Worm (Caenorhabditis elegans) whole organism, mixed stage, embryonic: ENCODE results near the gene W09C2.7.

Source experiments
- M03D4.4 ChIP-seq: sonication (generic microtip); optimal IDR thresholded peaks from 2 replicates; lab custom pipeline; 2017; ENCODE audit warnings: mild to moderate bottlenecking, missing genetic modification characterization, missing compliant biosample characterization
- bed-3 ChIP-seq: fragments of 200-800 bp; sonication (Bioruptor generic); optimal IDR thresholded peaks from 3 replicates; lab custom pipeline; 2018; ENCODE audit warnings: mild to moderate bottlenecking, missing genetic modification characterization, moderate library complexity, missing compliant biosample characterization
- blmp-1 ChIP-seq: fragments of 150-350 bp; optimal IDR thresholded peaks from 2 replicates; lab custom pipeline; 2014; ENCODE audit warnings: missing biosample characterization, missing genetic modification characterization
- ceh-43 ChIP-seq: fragments of 200-800 bp; sonication (Bioruptor generic); optimal IDR thresholded peaks from 2 replicates; lab custom pipeline; 2018; ENCODE audit warnings: mild to moderate bottlenecking, missing genetic modification characterization, moderate library complexity, missing compliant biosample characterization
- ces-1 ChIP-seq: fragments of 150-350 bp; optimal IDR thresholded peaks from 2 replicates; lab custom pipeline; 2014; ENCODE audit warnings: missing biosample characterization, missing genetic modification reagents, missing genetic modification characterization
- cnd-1 ChIP-seq: fragments of 200-800 bp; sonication (Bioruptor generic); optimal IDR thresholded peaks from 2 replicates; lab custom pipeline; 2018; ENCODE audit warnings: mild to moderate bottlenecking, missing genetic modification characterization, missing compliant biosample characterization
- drap-1 ChIP-seq: fragments of 200-800 bp; sonication (Bioruptor generic); optimal IDR thresholded peaks from 3 replicates; lab custom pipeline; 2018; ENCODE audit warnings: mild to moderate bottlenecking, missing genetic modification characterization, missing compliant biosample characterization
- elt-1 ChIP-seq: sonication (generic microtip); optimal IDR thresholded peaks from 2 replicates; lab custom pipeline; 2017; ENCODE audit warnings: missing genetic modification characterization, mild to moderate bottlenecking, missing compliant biosample characterization, antibody characterized with exemption, moderate library complexity, borderline replicate concordance; ENCODE audit not compliant: insufficient read depth
- hlh-1 ChIP-seq: fragments of 150-350 bp; optimal IDR thresholded peaks from 2 replicates; lab custom pipeline; 2014; ENCODE audit warnings: missing biosample characterization, missing genetic modification reagents, missing genetic modification characterization
- lin-13 ChIP-seq: fragments of 150-350 bp; optimal IDR thresholded peaks from 2 replicates; lab custom pipeline; 2014; ENCODE audit warnings: missing biosample characterization, missing genetic modification characterization
- lsy-2 ChIP-seq: fragments of 150-350 bp; optimal IDR thresholded peaks from 2 replicates; lab custom pipeline; 2014; ENCODE audit warnings: missing biosample characterization, missing genetic modification characterization
- mab-5 ChIP-seq: fragments of 150-350 bp; optimal IDR thresholded peaks from 2 replicates; lab custom pipeline; 2014; ENCODE audit warnings: missing biosample characterization, missing genetic modification characterization
- mep-1 ChIP-seq: fragments of 150-350 bp; optimal IDR thresholded peaks from 2 replicates; lab custom pipeline; 2017; ENCODE audit warnings: missing biosample characterization, missing genetic modification reagents, missing genetic modification characterization, inconsistent platforms
- mls-2 ChIP-seq: sonication (generic microtip); optimal IDR thresholded peaks from 2 replicates; lab custom pipeline; 2016; ENCODE audit warnings: mild to moderate bottlenecking, missing genetic modification characterization, moderate library complexity, missing compliant biosample characterization
- nhr-12 ChIP-seq: fragments of 150-350 bp; optimal IDR thresholded peaks from 2 replicates; lab custom pipeline; 2014; ENCODE audit warnings: missing biosample characterization, missing genetic modification characterization
- nhr-2 ChIP-seq: fragments of 150-350 bp; optimal IDR thresholded peaks from 2 replicates; lab custom pipeline; 2014; ENCODE audit warnings: missing biosample characterization, missing genetic modification characterization
- nhr-237 ChIP-seq: fragments of 150-350 bp; optimal IDR thresholded peaks from 2 replicates; lab custom pipeline; 2014; ENCODE audit warnings: missing biosample characterization, missing genetic modification characterization
- pha-4 ChIP-seq: fragments of 150-350 bp; optimal IDR thresholded peaks from 2 replicates; lab custom pipeline; 2018; ENCODE audit warnings: missing biosample characterization, missing genetic modification reagents, missing genetic modification characterization
- sem-2 ChIP-seq: fragments of 200-800 bp; sonication (Bioruptor generic); optimal IDR thresholded peaks from 2 replicates; lab custom pipeline; 2018; ENCODE audit warnings: mild to moderate bottlenecking, missing genetic modification characterization, missing compliant biosample characterization
- snpc-4 ChIP-seq: fragments of 150-350 bp; optimal IDR thresholded peaks from 2 replicates; lab custom pipeline; 2014; ENCODE audit warnings: missing biosample characterization, missing genetic modification characterization
- tbx-8 ChIP-seq: fragments of 200-800 bp; sonication (Bioruptor generic); optimal IDR thresholded peaks from 2 replicates; lab custom pipeline; 2018; ENCODE audit warnings: mild to moderate bottlenecking, missing genetic modification characterization, moderate library complexity, missing compliant biosample characterization
- unc-120 ChIP-seq: sonication (generic microtip); optimal IDR thresholded peaks from 2 replicates; lab custom pipeline; 2017; ENCODE audit warnings: missing genetic modification characterization, missing compliant biosample characterization; ENCODE audit not compliant: poor library complexity, severe bottlenecking
- zip-8 ChIP-seq: fragments of 150-350 bp; optimal IDR thresholded peaks from 2 replicates; lab custom pipeline; 2014; ENCODE audit warnings: missing biosample characterization, missing genetic modification characterization
- ztf-11 ChIP-seq: fragments of 150-350 bp; optimal IDR thresholded peaks from 2 replicates; lab custom pipeline; 2014; ENCODE audit warnings: missing biosample characterization, missing genetic modification characterization

Gene W09C2.7

DNA sequence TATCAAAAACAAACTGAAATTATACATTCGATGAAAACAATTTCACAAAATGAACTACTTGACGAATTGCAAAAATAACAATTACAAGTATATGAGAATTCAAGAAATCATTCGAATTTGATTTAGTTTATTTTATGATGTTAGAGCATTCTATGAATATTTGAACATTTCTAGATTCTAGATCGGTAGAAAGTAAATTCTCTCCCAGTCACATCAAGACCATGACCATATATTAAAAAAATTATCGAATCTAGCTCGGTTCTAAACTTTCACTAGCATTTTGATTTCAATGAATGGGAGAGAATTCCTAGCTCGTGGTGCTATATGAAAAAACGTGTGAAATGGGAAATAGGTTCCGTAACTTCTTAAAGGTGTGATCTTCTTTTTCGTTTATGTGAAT is 37.8 kb downstream of the W09C2.7 start:
- TF ChIP-seq elt-1: no peak
- TF ChIP-seq M03D4.4 (tag; lab: Kevin White, UChicago): no peak
- TF ChIP-seq pha-4 (tag; lab: Kevin White, UChicago): no peak
- no peak for TF ChIP-seq drap-1 (GFP tag; lab: Kevin White, UChicago)
- TF ChIP-seq ztf-11 (tag; lab: Kevin White, UChicago): no peak
- TF ChIP-seq zip-8: no peak
- no peak for TF ChIP-seq lsy-2 (tag; lab: Kevin White, UChicago)
- TF ChIP-seq unc-120: no peak
- TF ChIP-seq blmp-1 (tag; lab: Kevin White, UChicago): no peak
- TF ChIP-seq tbx-8 (GFP tag; lab: Kevin White, UChicago): no peak
- no peak for TF ChIP-seq nhr-237 (tag; lab: Kevin White, UChicago)
- no peak for TF ChIP-seq ces-1 (GFP tag; lab: Kevin White, UChicago)
- TF ChIP-seq ceh-43 (GFP tag; lab: Kevin White, UChicago): no peak

DNA sequence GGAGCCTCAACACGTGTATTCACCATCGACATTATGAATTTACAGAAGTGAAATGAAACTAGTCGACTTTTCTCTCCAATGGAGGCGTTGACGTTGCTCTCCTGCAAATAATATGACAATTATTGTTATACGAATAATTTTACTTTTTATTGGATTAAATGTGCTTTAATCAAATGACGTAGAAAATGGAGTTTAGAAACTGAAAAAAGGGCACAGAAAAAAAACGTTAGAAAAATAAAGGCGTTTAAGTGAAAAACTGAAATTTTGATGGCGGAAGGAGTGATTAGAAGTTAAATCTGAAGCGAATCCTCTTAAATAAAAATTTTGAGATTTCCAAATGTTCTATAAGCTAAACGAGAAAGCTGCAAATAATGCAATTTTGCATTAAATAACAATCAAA is 42.2 kb downstream of the W09C2.7 start, which contains the start of gene npr-2:
npr-2 (minus strand) TSS at position 101 of the 400 bp plus-strand sequence.
- TF ChIP-seq bed-3 (no peak), cnd-1 (tag; lab: Kevin White, UChicago) (no peak), blmp-1 (tag; lab: Kevin White, UChicago) (no peak), mab-5 (tag; lab: Kevin White, UChicago) (no peak), elt-1 (no peak), hlh-1 (tag; lab: Kevin White, UChicago) (no peak), lsy-2 (tag; lab: Kevin White, UChicago) (no peak), mls-2 (tag; lab: Kevin White, UChicago) (no peak), sem-2 (GFP tag; lab: Kevin White, UChicago) (no peak), lin-13 (tag; lab: Kevin White, UChicago) (no peak), unc-120 (no peak), nhr-2 (tag; lab: Kevin White, UChicago) (no peak), mep-1 (tag; lab: Kevin White, UChicago) (no peak), snpc-4 (tag; lab: Kevin White, UChicago) (no peak), nhr-12 (tag; lab: Kevin White, UChicago) (no peak)
